Fruit fly (Drosophila melanogaster): Measurements from ENCODE around the gene Eip78C.

The Eip78C gene

DNA sequence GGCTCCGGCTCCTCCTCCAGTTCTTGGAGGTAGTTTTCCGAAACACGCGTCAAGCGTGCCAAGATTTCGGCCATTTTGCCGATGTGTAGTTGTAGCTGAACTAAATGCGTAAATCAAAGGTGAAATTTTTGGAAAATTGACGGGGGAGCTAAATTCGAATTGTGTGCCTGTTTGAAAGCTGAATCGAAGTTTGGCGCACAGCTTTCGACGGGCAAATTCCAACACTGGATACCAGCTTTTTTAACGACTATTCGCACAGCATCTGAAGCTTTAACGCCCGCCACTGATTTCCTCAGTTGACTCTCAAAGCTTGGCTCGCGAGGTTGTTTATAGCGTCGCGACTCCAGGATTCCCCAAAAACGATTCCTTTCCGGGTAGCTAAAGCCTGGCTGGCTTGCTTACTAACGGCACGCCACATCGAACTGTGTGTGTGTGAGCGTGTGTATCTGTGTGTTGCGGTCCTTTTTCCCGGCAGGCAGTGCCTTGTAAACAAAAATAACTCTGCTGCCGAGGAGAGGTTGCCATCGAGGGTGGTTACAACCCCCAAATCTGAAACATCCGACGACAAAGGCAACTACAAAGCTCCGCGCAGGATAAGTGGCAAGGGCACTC lies 16.4 kb upstream of the Eip78C start, which contains the start of the genes CG10510 and CG10508 (continued):
- peak; percentile 95 for TF ChIP-seq nerfin-1 (tag; optimal IDR thresholded peaks at IDR 0.05)
- TF ChIP-seq pfk (GFP tag; optimal IDR thresholded peaks at IDR 0.05) = no peak
- no peak for TF ChIP-seq CG3163 (GFP tag; optimal IDR thresholded peaks at IDR 0.05)
- TF ChIP-seq nmo (GFP tag; optimal IDR thresholded peaks at IDR 0.05) = no peak
- TF ChIP-seq Hr39 (optimal IDR thresholded peaks at IDR 0.05) = no peak
- peak; percentile 29 for TF ChIP-seq sd (tag; optimal IDR thresholded peaks at IDR 0.05)
- no peak for TF ChIP-seq jumu (GFP tag; optimal IDR thresholded peaks at IDR 0.05)
- peak; percentile 34 for TF ChIP-seq CG5180 (GFP tag; optimal IDR thresholded peaks at IDR 0.05)
- TF ChIP-seq pnt (GFP tag; optimal IDR thresholded peaks at IDR 0.05) = no peak
- TF ChIP-seq Ets65A (GFP tag) = no peak

DNA sequence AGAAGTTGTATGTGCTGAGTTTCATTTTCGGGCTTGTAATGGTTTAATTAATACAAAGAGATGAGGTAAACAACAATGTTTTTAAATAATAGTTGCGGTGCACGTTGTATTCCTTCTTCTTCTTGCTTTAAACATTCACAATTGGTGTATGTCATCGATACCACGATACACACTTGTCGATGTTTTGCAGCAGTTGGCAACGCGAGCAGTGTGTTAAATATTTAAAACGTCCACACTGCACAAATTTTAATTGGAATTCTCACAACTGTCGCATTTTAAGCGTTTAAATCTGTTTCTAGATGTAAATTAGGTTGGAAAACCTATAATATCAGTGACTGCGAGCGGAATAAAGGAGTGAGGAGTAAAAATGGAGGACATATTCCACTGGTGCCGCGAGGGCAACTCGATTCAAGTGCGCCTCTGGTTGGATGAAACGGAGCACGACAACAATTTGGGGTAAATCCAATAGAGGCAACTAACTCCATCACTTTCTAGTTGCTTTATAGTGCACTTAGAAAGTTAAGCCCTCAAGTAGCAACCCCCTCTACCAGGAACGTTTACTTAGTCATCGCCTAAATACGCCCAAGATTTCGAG lies 9.6 kb upstream of the Eip78C start, which contains the start of the genes Trmt112 and Ilk:
TSS of gene Trmt112 (minus strand) at position 143 of the 595 bp plus-strand sequence.
TSS of gene Ilk (plus strand) at position 205 of the 595 bp plus-strand sequence.
- TF ChIP-seq CG12769 (tag; optimal IDR thresholded peaks at IDR 0.05) = peak; percentile 25
- no peak for TF ChIP-seq CG1832 (GFP tag; optimal IDR thresholded peaks at IDR 0.05)
- TF ChIP-seq CG9609 (GFP tag; optimal IDR thresholded peaks at IDR 0.05) = no peak
- no peak for TF ChIP-seq fd3F (GFP tag; optimal IDR thresholded peaks at IDR 0.05)
- TF ChIP-seq kay (GFP tag; optimal IDR thresholded peaks at IDR 0.05) = peak; percentile 44
- no peak for TF ChIP-seq CG10431 (GFP tag; optimal IDR thresholded peaks at IDR 0.05)
- peak; percentile 80 for TF ChIP-seq hb (GFP tag; IDR thresholded peaks at IDR 0.05; ENCODE audit: partially characterized antibody)
- no peak for TF ChIP-seq Lpt (GFP tag; optimal IDR thresholded peaks at IDR 0.05)
- no peak for TF ChIP-seq chm (GFP tag; IDR thresholded peaks at IDR 0.05)
- no peak for TF ChIP-seq caup (GFP tag; optimal IDR thresholded peaks at IDR 0.05; ENCODE audit: severe bottlenecking)
- no peak for TF ChIP-seq prd (optimal IDR thresholded peaks at IDR 0.05)
- TF ChIP-seq prd (GFP tag; IDR thresholded peaks at IDR 0.05) = no peak
- TF ChIP-seq CG1602 (GFP tag; optimal IDR thresholded peaks at IDR 0.05) = no peak
- TF ChIP-seq gce (GFP tag; IDR thresholded peaks at IDR 0.05) = no peak
- no peak for TF ChIP-seq CG3838 (GFP tag; optimal IDR thresholded peaks at IDR 0.05)
- TF ChIP-seq oc (tag; optimal IDR thresholded peaks at IDR 0.05) = no peak
- no peak for TF ChIP-seq pho (GFP tag; optimal IDR thresholded peaks at IDR 0.05)
- no peak for TF ChIP-seq CG5180 (GFP tag; optimal IDR thresholded peaks at IDR 0.05)
- TF ChIP-seq Doc3 (GFP tag; IDR thresholded peaks at IDR 0.05; ENCODE audit: partially characterized antibody) = peak; percentile 61; the same call in 1 of the 3 replicates
- TF ChIP-seq CG13287 (GFP tag; IDR thresholded peaks at IDR 0.05; ENCODE audit: partially characterized antibody) = peak; percentile 84
- TF ChIP-seq dysf (GFP tag; IDR thresholded peaks at IDR 0.05) = no peak
- no peak for TF ChIP-seq CG6175 (GFP tag; IDR thresholded peaks at IDR 0.05)
- TF ChIP-seq Side (GFP tag; optimal IDR thresholded peaks at IDR 0.05) = no peak
- no peak for TF ChIP-seq CG4360 (GFP tag; IDR thresholded peaks at IDR 0.05)
- no peak for TF ChIP-seq fd102C (GFP tag; optimal IDR thresholded peaks at IDR 0.05)
- TF ChIP-seq Ada2b (GFP tag; IDR thresholded peaks at IDR 0.05) = no peak
- peak; percentile 84 for TF ChIP-seq vnd (GFP tag; IDR thresholded peaks at IDR 0.05; ENCODE audit: partially characterized antibody)
- TF ChIP-seq Sox102F (GFP tag; optimal IDR thresholded peaks at IDR 0.05) = no peak
- TF ChIP-seq gro (GFP tag; optimal IDR thresholded peaks at IDR 0.05) = no peak
- TF ChIP-seq CG3407 (GFP tag; optimal IDR thresholded peaks at IDR 0.05) = no peak
- no peak for TF ChIP-seq ranshi (GFP tag; IDR thresholded peaks at IDR 0.05)
- TF ChIP-seq Poxn (GFP tag; IDR thresholded peaks at IDR 0.05) = no peak
- TF ChIP-seq Fer2 (tag; optimal IDR thresholded peaks at IDR 0.05) = no peak
- TF ChIP-seq CG6654 (GFP tag; optimal IDR thresholded peaks at IDR 0.05) = no peak
- no peak for TF ChIP-seq pb (GFP tag; optimal IDR thresholded peaks at IDR 0.05)
- TF ChIP-seq CG31365 (tag; optimal IDR thresholded peaks at IDR 0.05) = no peak
- TF ChIP-seq Hr3 (GFP tag; optimal IDR thresholded peaks at IDR 0.05) = no peak
- TF ChIP-seq CG10366 (GFP tag; IDR thresholded peaks at IDR 0.05) = no peak
- TF ChIP-seq BEAF-32 (GFP tag; optimal IDR thresholded peaks at IDR 0.05) = peak; percentile 89
- TF ChIP-seq ssp (GFP tag; IDR thresholded peaks at IDR 0.05) = no peak

Data from whole organism, embryonic.